Fruit fly (Drosophila melanogaster): ENCODE measurements around the gene CG45544.

DNA sequence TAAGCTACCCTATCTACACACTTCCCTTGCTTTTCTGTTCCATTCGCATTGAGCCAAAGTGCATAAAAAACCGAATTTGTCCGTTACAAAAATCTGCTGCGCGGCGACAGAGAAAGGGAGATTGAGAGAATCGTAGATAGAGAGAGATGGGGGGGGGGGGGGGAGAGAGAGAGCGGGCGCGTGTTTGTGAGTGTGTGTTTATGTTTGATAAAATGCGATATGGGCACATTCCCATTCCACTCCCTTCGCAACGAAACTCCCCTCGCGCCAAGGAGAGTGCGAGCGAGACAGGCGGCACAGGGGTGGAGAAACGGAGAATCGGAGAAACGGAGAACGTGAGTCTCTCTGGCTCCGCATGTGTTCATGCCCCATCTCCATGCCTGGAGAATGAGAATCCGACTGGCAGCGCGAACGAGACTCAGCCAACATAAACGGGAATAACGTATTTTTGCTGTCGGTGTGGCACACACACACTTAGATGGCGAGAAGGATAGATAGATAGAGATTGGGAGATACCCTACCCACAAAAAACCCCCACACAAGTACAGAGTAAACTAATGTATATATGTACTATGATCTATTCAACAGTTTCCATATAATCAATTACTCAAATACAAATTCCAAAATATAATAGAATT lies 31.2 kb downstream of the CG45544 start:
- TF ChIP-seq pan (optimal IDR thresholded peaks at IDR 0.05) = no peak
- no peak for TF ChIP-seq Dll (optimal IDR thresholded peaks at IDR 0.05)
- no peak for TF ChIP-seq CG8478 (optimal IDR thresholded peaks at IDR 0.05)

Data from whole organism.